Fruit fly (Drosophila melanogaster) whole organism: ENCODE results near the gene CG10725.

Experiments
- CG8478 ChIP-seq: fragments of >200 bp; optimal IDR thresholded peaks from 2 replicates; lab custom pipeline; 2018; ENCODE audit warnings: inconsistent platforms
- Dll ChIP-seq: fragments of >200 bp; optimal IDR thresholded peaks from 2 replicates; lab custom pipeline; 2017
- EcR ChIP-seq, 2 experiments: fragments of >200 bp; optimal IDR thresholded peaks; 2 replicates each; lab custom pipeline; 2017; ENCODE audit warnings: missing biosample characterization in 2 of 2, missing genetic modification characterization in 2 of 2, missing genetic modification reagents in 2 of 2
- pan ChIP-seq: fragments of >200 bp; optimal IDR thresholded peaks from 2 replicates; lab custom pipeline; 2017
- psq ChIP-seq: fragments of >200 bp; optimal IDR thresholded peaks from 2 replicates; lab custom pipeline; 2017
- usp ChIP-seq: fragments of >200 bp; optimal IDR thresholded peaks from 2 replicates; lab custom pipeline; 2017; ENCODE audit warnings: missing biosample characterization, missing genetic modification characterization, mixed read lengths

The CG10725 gene

DNA sequence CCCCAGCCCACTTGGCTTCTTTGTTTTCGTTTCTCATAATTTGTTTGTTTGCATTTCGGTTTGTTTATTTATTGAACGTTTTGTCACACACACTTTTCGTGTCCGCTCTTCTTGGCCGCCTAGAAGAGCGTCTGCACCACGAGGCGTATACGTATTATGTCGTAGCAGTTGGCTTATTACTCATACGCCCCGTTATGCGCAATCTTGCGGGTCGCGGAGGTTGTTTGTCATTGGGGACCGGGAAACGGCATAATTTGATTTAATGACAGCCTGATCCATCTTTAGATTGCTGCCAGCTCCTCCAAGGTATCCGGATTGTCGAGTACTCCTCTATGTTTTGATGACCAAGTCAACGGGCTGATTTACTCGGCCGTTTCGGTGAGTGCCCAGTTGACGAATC is 17.5 kb upstream of the CG10725 start:
- no peak for TF ChIP-seq usp (GFP tag; lab: Kevin White, UChicago)
- no peak for TF ChIP-seq Dll (lab: Kevin White, UChicago)
- no peak for TF ChIP-seq CG8478 (lab: Kevin White, UChicago)
- TF ChIP-seq pan: no peak
- TF ChIP-seq psq (lab: Kevin White, UChicago): no peak
- TF ChIP-seq EcR (GFP tag; optimal IDR thresholded peaks at IDR 0.05; lab: Kevin White, UChicago): no peak

DNA sequence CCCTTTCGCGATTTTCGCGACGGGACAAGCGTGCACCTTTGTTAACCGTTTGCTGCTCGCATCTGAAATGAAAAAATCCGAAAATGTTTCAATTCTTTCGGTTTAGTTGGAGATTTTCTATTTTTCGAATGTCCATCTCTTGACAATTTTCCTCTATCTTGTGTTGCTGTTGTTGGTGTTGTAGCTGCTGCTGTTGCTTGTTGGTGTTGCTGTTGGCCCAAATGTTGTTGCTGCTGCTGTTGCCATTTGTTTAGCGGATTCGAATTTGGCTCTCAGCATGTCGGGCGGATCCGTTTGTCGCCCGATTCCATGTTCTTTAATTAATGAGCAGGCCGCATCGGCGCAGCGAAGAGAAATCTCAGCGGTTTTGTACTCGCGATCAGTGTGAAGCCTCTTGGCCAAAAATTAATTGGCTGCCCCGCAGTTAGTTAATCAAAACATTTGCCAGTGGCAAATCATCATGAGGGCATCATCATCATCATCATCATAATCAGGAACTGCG is 15.4 kb upstream of the CG10725 start, which contains the start of gene CG32121:
Gene CG32121, minus strand, starts transcription at position 51 of the 502 bp plus-strand sequence.
- TF ChIP-seq pan (no peak), usp (GFP tag; lab: Kevin White, UChicago) (no peak), EcR (GFP tag; optimal IDR thresholded peaks at IDR 0.05; lab: Kevin White, UChicago) (no peak), CG8478 (lab: Kevin White, UChicago) (no peak)

DNA sequence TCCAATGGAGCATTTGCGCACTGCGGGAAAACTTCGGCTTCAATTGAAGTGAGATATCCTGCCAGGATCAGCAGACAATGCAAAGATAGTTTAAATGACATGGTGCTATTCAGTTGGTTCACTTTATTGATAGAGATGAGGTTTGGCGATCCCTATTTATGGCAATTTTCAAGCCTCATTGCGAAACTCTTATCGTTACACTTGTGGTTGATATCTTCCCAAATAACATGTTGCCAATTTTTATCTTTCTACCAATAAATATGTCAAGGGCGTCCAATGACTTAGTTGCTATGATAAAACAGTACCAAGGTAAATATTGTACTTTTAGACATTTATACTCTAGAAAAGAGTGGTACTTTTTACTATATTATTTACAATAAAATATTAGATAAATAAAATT is 13.7 kb upstream of the CG10725 start, which contains the start of gene CG33263:
Gene CG33263, minus strand, starts transcription at position 101 of the 400 bp plus-strand sequence.
- TF ChIP-seq CG8478 (lab: Kevin White, UChicago): no peak

- TF ChIP-seq EcR (GFP tag; optimal IDR thresholded peaks at IDR 0.05; lab: Kevin White, UChicago) (no peak), CG8478 (lab: Kevin White, UChicago) (no peak), usp (GFP tag; lab: Kevin White, UChicago) (no peak), pan (no peak), psq (lab: Kevin White, UChicago) (no peak), Dll (lab: Kevin White, UChicago) (no peak)
These were observed 12.2 kb upstream of the CG10725 start, which contains the start of gene CG14106 for dm6 chr3L:13425571-13425970. Gene CG14106 (minus strand): TSS chr3L:13425671.

DNA sequence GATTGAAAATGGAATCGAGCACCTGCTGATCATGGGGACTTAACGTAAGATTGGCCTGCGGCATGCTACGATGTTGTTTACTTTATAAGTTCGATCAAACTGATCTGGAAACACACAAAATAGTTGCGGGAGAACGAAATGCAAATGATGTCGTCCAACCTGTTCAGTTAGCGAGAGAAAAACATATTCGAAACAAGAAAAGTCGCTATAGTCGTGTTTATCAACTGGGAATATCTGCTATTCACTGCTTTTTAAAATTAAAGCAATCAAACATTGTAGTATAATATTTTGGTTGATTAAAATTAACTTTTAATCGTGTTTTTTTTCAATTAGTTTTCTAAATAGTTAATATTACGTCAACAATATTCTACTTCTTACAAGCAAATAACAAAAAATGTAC is 11.2 kb upstream of the CG10725 start, which contains the start of gene CG14105:
Gene CG14105, minus strand, starts transcription at position 101 of the 400 bp plus-strand sequence.
- TF ChIP-seq CG8478 (lab: Kevin White, UChicago) (no peak), EcR (GFP tag; optimal IDR thresholded peaks at IDR 0.05; lab: Kevin White, UChicago) (no peak), usp (GFP tag; lab: Kevin White, UChicago) (no peak), pan (no peak), psq (lab: Kevin White, UChicago) (no peak), Dll (lab: Kevin White, UChicago) (no peak)

DNA sequence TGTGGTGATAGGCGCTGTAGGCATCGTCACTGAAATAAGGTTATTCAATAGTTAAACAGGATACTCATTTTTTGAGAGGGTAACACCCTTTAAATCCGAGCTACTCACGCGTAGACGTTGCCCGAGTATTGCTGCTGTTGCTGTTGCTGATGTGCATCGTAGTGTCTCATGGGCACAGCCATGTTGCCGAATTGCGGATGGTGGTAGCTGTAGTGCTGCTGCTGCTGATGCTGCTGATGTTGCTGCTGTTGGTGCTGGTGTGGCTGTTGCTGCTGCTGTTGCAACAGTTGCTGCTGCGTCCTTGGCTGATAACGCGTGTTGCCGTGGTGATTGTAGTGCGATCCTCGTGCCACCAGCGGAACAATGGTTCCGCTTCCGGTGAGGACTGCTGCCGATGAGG is 7.6 kb upstream of the CG10725 start:
- TF ChIP-seq usp (GFP tag; lab: Kevin White, UChicago) (no peak), EcR (GFP tag; optimal IDR thresholded peaks at IDR 0.05; lab: Kevin White, UChicago) (no peak), Dll (lab: Kevin White, UChicago) (no peak), pan (no peak), CG8478 (lab: Kevin White, UChicago) (no peak), psq (lab: Kevin White, UChicago) (no peak)

DNA sequence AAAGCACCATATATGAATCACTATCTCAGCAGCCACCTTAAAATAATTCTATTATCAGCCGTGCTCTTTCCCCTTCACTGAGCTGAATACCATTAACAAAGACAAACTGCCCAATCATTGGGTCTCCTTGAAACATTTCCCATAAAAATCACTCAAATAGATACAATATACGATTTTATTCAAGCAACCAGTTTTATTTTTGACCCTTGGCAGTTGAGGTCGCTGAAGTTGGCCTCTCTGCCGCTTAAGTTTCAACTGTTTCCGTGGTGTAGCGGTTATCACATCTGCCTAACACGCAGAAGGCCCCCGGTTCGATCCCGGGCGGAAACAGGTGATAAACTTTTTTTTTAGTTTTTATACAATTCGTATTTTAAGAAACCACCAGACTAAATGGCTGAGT is 5.0 kb upstream of the CG10725 start:
- no peak for TF ChIP-seq EcR (GFP tag; optimal IDR thresholded peaks at IDR 0.05; lab: Kevin White, UChicago)
- no peak for TF ChIP-seq CG8478 (lab: Kevin White, UChicago)
- TF ChIP-seq psq (lab: Kevin White, UChicago): no peak
- no peak for TF ChIP-seq pan
- no peak for TF ChIP-seq Dll (lab: Kevin White, UChicago)
- TF ChIP-seq usp (GFP tag; lab: Kevin White, UChicago): no peak

- TF ChIP-seq pan (no peak), Dll (lab: Kevin White, UChicago) (no peak), EcR (GFP tag; optimal IDR thresholded peaks at IDR 0.05; lab: Kevin White, UChicago) (no peak), psq (lab: Kevin White, UChicago) (no peak), usp (GFP tag; lab: Kevin White, UChicago) (no peak), CG8478 (lab: Kevin White, UChicago) (no peak)
These were observed 4.2 kb upstream of the CG10725 start for dm6 chr3L:13433522-13433921.

DNA sequence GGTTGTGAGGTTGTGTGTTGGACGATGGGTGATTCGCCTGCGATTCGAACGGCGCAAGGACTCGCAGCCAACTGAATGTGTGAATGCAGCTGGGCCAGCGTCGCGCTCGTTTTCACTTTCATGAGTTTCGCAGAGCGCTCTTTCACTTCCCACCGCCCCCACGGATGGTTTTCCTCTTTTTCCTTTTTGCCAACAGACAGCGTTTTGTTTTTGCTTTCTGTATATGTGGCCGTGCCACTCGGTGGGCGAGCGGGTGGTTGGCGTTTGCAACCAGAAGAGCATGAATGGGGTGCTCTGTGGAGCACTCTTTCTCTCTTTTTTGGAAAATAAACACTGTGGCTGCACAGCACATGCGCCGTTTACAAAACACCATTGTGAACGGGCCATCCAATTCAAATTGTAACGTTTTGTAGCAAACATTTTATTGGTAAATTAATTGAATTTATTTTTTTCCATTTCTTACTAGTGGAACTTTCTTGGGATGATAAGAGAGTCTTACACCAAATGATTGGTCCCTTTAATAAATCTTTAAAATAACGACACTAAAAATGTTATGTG is 2.5 kb upstream of the CG10725 start, which contains the start of gene CG10713:
Gene CG10713, minus strand, starts transcription at position 60 of the 558 bp plus-strand sequence.
- TF ChIP-seq usp (GFP tag; lab: Kevin White, UChicago) (no peak), Dll (lab: Kevin White, UChicago) (no peak), EcR (GFP tag; optimal IDR thresholded peaks at IDR 0.05; lab: Kevin White, UChicago) (no peak), CG8478 (lab: Kevin White, UChicago) (no peak), psq (lab: Kevin White, UChicago) (no peak), pan (no peak)

DNA sequence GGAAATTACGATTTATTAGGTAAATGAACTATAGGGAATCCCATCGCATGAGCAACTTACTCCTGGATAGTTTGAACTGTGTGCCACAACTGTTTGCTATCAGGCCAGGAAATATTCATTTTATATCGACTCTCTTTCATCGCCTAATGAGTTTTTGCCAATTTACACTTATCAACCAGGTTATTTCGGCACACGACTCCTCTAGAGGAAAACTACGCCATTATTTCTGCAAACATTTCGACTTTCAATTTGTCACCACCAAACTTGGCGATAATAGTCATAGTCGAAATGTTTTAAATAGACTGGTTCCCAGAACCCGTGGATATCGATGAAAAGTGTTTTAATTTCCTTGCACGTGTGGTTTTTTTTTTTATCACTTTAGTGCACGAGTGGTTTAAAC is 718 bp upstream of the CG10725 start, which contains the start of gene CG10154:
Gene CG10154, minus strand, starts transcription at position 101 of the 400 bp plus-strand sequence.
- TF ChIP-seq pan (no peak), EcR (GFP tag; optimal IDR thresholded peaks at IDR 0.05; lab: Kevin White, UChicago) (no peak), usp (GFP tag; lab: Kevin White, UChicago) (no peak), psq (lab: Kevin White, UChicago) (no peak), CG8478 (lab: Kevin White, UChicago) (no peak), Dll (lab: Kevin White, UChicago) (no peak)

dm6 chr3L:13440370-13440960 is 2.7 kb downstream of the CG10725 start, which contains the start of the genes CG10140 and CG14109:
Gene CG10140 (minus strand): TSS chr3L:13440470.
Gene CG14109 (plus strand): TSS chr3L:13440910.
- no peak for TF ChIP-seq Dll (lab: Kevin White, UChicago)
- no peak for TF ChIP-seq EcR (GFP tag; optimal IDR thresholded peaks at IDR 0.05; lab: Kevin White, UChicago)
- no peak for TF ChIP-seq CG8478 (lab: Kevin White, UChicago)
- TF ChIP-seq psq (lab: Kevin White, UChicago): no peak
- no peak for TF ChIP-seq pan
- no peak for TF ChIP-seq usp (GFP tag; lab: Kevin White, UChicago)
